Worm (Caenorhabditis elegans): ENCODE measurements around the gene picd-1.

- TF ChIP-seq lsy-2 (tag; optimal IDR thresholded peaks at IDR 0.05) (peak; percentile 15 to 66), unc-62 (GFP tag; optimal IDR thresholded peaks at IDR 0.05) (no peak), ztf-11 (tag; optimal IDR thresholded peaks at IDR 0.05) (no peak), aly-2 (tag; optimal IDR thresholded peaks at IDR 0.05) (no peak), zag-1 (tag; optimal IDR thresholded peaks at IDR 0.05) (no peak), unc-55 (GFP tag; optimal IDR thresholded peaks at IDR 0.05) (peak; percentile 71), nhr-11 (tag; optimal IDR thresholded peaks at IDR 0.05) (no peak), nhr-12 (tag; optimal IDR thresholded peaks at IDR 0.05) (no peak), snpc-4 (tag; optimal IDR thresholded peaks at IDR 0.05) (no peak)
These were observed 23.3 kb downstream of the picd-1 start, which contains the start of the genes W03F9.2 and sftb-2 for ce11 chrV:127882-128281.

All from whole organism, L2 larva.